Worm (Caenorhabditis elegans) whole organism, young adult: Measurements from ENCODE around the gene F56H9.6.

ENCODE experiments used
- B0035.1 ChIP-seq: sonication (generic microtip); optimal IDR thresholded peaks from 2 replicates; lab custom pipeline; 2016; ENCODE audit warnings: missing genetic modification characterization, mild to moderate bottlenecking, missing compliant biosample characterization, missing genotype, missing genetic modification reagents
- C17E4.6 ChIP-seq: fragments of 200-800 bp; sonication (Bioruptor generic); IDR thresholded peaks from 2 replicates; pipeline ENCODE4 v1.3.6; 2022; ENCODE audit warnings: missing genetic modification reagents, missing genetic modification characterization, missing compliant biosample characterization
- F10E7.11 ChIP-seq: sonication (generic microtip); optimal IDR thresholded peaks from 2 replicates; lab custom pipeline; 2017; ENCODE audit warnings: mild to moderate bottlenecking, missing genetic modification characterization, moderate library complexity, missing compliant biosample characterization
- F22D6.2 ChIP-seq: sonication (generic microtip); optimal IDR thresholded peaks from 2 replicates; lab custom pipeline; 2016; ENCODE audit warnings: mild to moderate bottlenecking, missing genetic modification characterization, missing compliant biosample characterization
- F49E8.2 ChIP-seq: sonication (generic microtip); optimal IDR thresholded peaks from 3 replicates; lab custom pipeline; 2017; ENCODE audit warnings: missing genetic modification characterization, mild to moderate bottlenecking, missing compliant biosample characterization, antibody characterized with exemption, moderate library complexity; ENCODE audit not compliant: insufficient read depth
- F57A8.1 ChIP-seq: fragments of 200-800 bp; sonication (Bioruptor generic); optimal IDR thresholded peaks from 2 replicates; lab custom pipeline; 2018; ENCODE audit warnings: mild to moderate bottlenecking, missing genetic modification characterization, moderate library complexity, missing compliant biosample characterization
- F57C9.4 ChIP-seq: sonication (generic microtip); optimal IDR thresholded peaks from 2 replicates; lab custom pipeline; 2017; ENCODE audit warnings: mild to moderate bottlenecking, missing genetic modification characterization, missing compliant biosample characterization
- T07F8.4 ChIP-seq: sonication (generic microtip); optimal IDR thresholded peaks from 2 replicates; lab custom pipeline; 2016; ENCODE audit warnings: mild to moderate bottlenecking, missing genetic modification characterization, moderate library complexity, missing compliant biosample characterization
- ZK185.1 ChIP-seq: sonication (generic microtip); optimal IDR thresholded peaks from 2 replicates; lab custom pipeline; 2016; ENCODE audit warnings: mild to moderate bottlenecking, missing genetic modification characterization, missing compliant biosample characterization; ENCODE audit not compliant: poor library complexity, severe bottlenecking
- ama-1 ChIP-seq, 3 experiments: fragments of 150-350 bp in 1 of 3; sonication (generic microtip) in 2 of 3; optimal IDR thresholded peaks; 2 replicates each; lab custom pipeline; 2014 to 2018; ENCODE audit warnings: missing biosample characterization in 2 of 3, missing genetic modification characterization in 2 of 3, missing genetic modification reagents in 2 of 3
- athp-1 ChIP-seq: sonication (generic microtip); optimal IDR thresholded peaks from 2 replicates; lab custom pipeline; 2017; ENCODE audit warnings: mild to moderate bottlenecking, missing genetic modification characterization, missing compliant biosample characterization
- attf-5 ChIP-seq: fragments of 200-800 bp; sonication (Bioruptor generic); optimal IDR thresholded peaks from 2 replicates; lab custom pipeline; 2018; ENCODE audit warnings: mild to moderate bottlenecking, missing genetic modification characterization, missing compliant biosample characterization
- attf-6 ChIP-seq: fragments of 200-800 bp; sonication (Bioruptor generic); IDR thresholded peaks from 2 replicates; pipeline ENCODE4 v1.3.6; 2022; ENCODE audit warnings: missing genetic modification reagents, missing genetic modification characterization, missing compliant biosample characterization
- bed-1 ChIP-seq: fragments of 200-800 bp; sonication (Bioruptor generic); IDR thresholded peaks from 2 replicates; pipeline ENCODE4 v1.3.6; 2022; ENCODE audit warnings: missing genetic modification reagents, missing genetic modification characterization, missing compliant biosample characterization
- ccch-3 ChIP-seq: fragments of 200-800 bp; sonication (Bioruptor generic); optimal IDR thresholded peaks from 2 replicates; lab custom pipeline; 2018; ENCODE audit warnings: mild to moderate bottlenecking, missing genetic modification characterization, missing compliant biosample characterization
- cebp-2 ChIP-seq: fragments of 200-800 bp; sonication (Bioruptor generic); IDR thresholded peaks from 2 replicates; pipeline ENCODE4 v1.3.6; 2022; ENCODE audit warnings: missing genetic modification characterization, missing compliant biosample characterization
- ceh-58 ChIP-seq: fragments of 200-800 bp; sonication (Bioruptor generic); IDR thresholded peaks from 2 replicates; pipeline ENCODE4 v1.3.6; 2022; ENCODE audit warnings: missing genetic modification characterization, missing compliant biosample characterization
- chd-7 ChIP-seq: sonication (generic microtip); optimal IDR thresholded peaks from 2 replicates; lab custom pipeline; 2016; ENCODE audit warnings: mild to moderate bottlenecking, missing genetic modification characterization, moderate library complexity, missing compliant biosample characterization
- dox-1 ChIP-seq: fragments of 200-800 bp; sonication (Bioruptor generic); IDR thresholded peaks from 2 replicates; pipeline ENCODE4 v1.3.6; 2022; ENCODE audit warnings: missing genetic modification reagents, missing genetic modification characterization, missing compliant biosample characterization
- ets-4 ChIP-seq: fragments of 200-800 bp; sonication (Bioruptor generic); optimal IDR thresholded peaks from 2 replicates; lab custom pipeline; 2018; ENCODE audit warnings: mild to moderate bottlenecking, missing genetic modification characterization, missing compliant biosample characterization
- gei-17 ChIP-seq: fragments of 200-800 bp; sonication (Bioruptor generic); optimal IDR thresholded peaks from 2 replicates; lab custom pipeline; 2018; ENCODE audit warnings: mild to moderate bottlenecking, missing genetic modification characterization, missing compliant biosample characterization
- hmg-1.2 ChIP-seq: fragments of 200-800 bp; sonication (Bioruptor generic); IDR thresholded peaks from 2 replicates; pipeline ENCODE4 v1.3.6; 2022; ENCODE audit warnings: missing genetic modification reagents, missing genetic modification characterization, missing compliant biosample characterization
- hsf-1 ChIP-seq: fragments of 200-800 bp; sonication (Bioruptor generic); IDR thresholded peaks from 2 replicates; pipeline ENCODE4 v1.3.6; 2022; ENCODE audit warnings: missing genetic modification reagents, missing genetic modification characterization, missing compliant biosample characterization
- lag-1 ChIP-seq: fragments of 200-800 bp; sonication (Bioruptor generic); IDR thresholded peaks from 2 replicates; pipeline ENCODE4 v1.3.6; 2022; ENCODE audit warnings: missing genetic modification reagents, missing genetic modification characterization, missing compliant biosample characterization
- let-526 ChIP-seq: fragments of 200-800 bp; sonication (Bioruptor generic); IDR thresholded peaks from 2 replicates; pipeline ENCODE4 v1.3.6; 2022; ENCODE audit warnings: missing genetic modification reagents, missing genetic modification characterization, missing compliant biosample characterization
- lin-26 ChIP-seq: fragments of 200-800 bp; sonication (Bioruptor generic); IDR thresholded peaks from 2 replicates; pipeline ENCODE4 v1.3.6; 2022; ENCODE audit warnings: missing genetic modification reagents, missing genetic modification characterization, missing compliant biosample characterization
- lin-40 ChIP-seq: sonication (generic microtip); optimal IDR thresholded peaks from 2 replicates; lab custom pipeline; 2016; ENCODE audit warnings: missing genetic modification characterization, mild to moderate bottlenecking, missing compliant biosample characterization, missing genotype, missing genetic modification reagents
- lir-1 ChIP-seq: fragments of 200-800 bp; sonication (Bioruptor generic); conservative IDR thresholded peaks from 2 replicates; pipeline ENCODE4 v1.3.6; 2022; ENCODE audit warnings: missing genetic modification reagents, missing genetic modification characterization, missing compliant biosample characterization
- lsl-1 ChIP-seq: fragments of 200-800 bp; sonication (Bioruptor generic); optimal IDR thresholded peaks from 2 replicates; lab custom pipeline; 2018; ENCODE audit warnings: mild to moderate bottlenecking, missing genetic modification characterization, moderate library complexity, missing compliant biosample characterization
- madf-3 ChIP-seq: fragments of 200-800 bp; sonication (Bioruptor generic); IDR thresholded peaks from 2 replicates; pipeline ENCODE4 v1.3.6; 2022; ENCODE audit warnings: missing genetic modification reagents, missing genetic modification characterization, missing compliant biosample characterization
- madf-8 ChIP-seq: fragments of 200-800 bp; sonication (Bioruptor generic); conservative IDR thresholded peaks from 2 replicates; pipeline ENCODE4 v1.3.6; 2022; ENCODE audit warnings: missing genetic modification reagents, missing genetic modification characterization, missing compliant biosample characterization
- nhr-120 ChIP-seq: fragments of 200-800 bp; sonication (Bioruptor generic); IDR thresholded peaks from 2 replicates; pipeline ENCODE4 v1.3.6; 2022; ENCODE audit warnings: missing genetic modification characterization, missing compliant biosample characterization
- nhr-27 ChIP-seq: fragments of 200-800 bp; sonication (Bioruptor generic); optimal IDR thresholded peaks from 2 replicates; lab custom pipeline; 2018; ENCODE audit warnings: mild to moderate bottlenecking, missing genetic modification characterization, moderate library complexity, missing compliant biosample characterization
- nhr-80 ChIP-seq: sonication (generic microtip); optimal IDR thresholded peaks from 2 replicates; lab custom pipeline; 2016; ENCODE audit warnings: missing genetic modification characterization, missing compliant biosample characterization
- nhr-90 ChIP-seq: sonication (generic microtip); optimal IDR thresholded peaks from 2 replicates; lab custom pipeline; 2016; ENCODE audit warnings: missing genotype, mild to moderate bottlenecking, missing genetic modification characterization, missing compliant biosample characterization
- pbrm-1 ChIP-seq: fragments of 200-800 bp; sonication (Bioruptor generic); IDR thresholded peaks from 2 replicates; pipeline ENCODE4 v1.3.6; 2022; ENCODE audit warnings: missing genetic modification reagents, missing genetic modification characterization, missing compliant biosample characterization
- rec-8 ChIP-seq, 2 experiments: sonication (generic microtip); optimal IDR thresholded peaks; 2 replicates each; lab custom pipeline; 2016; ENCODE audit warnings: mild to moderate bottlenecking in 2 of 2, missing genetic modification characterization in 2 of 2, missing genetic modification reagents in 2 of 2, missing genotype in 2 of 2, missing biosample characterization in 1 of 2, missing compliant biosample characterization in 1 of 2, moderate library complexity in 1 of 2
- sdz-38 ChIP-seq: sonication (generic microtip); optimal IDR thresholded peaks from 2 replicates; lab custom pipeline; 2016; ENCODE audit warnings: missing genotype, missing genetic modification characterization, missing compliant biosample characterization
- snpc-1.1 ChIP-seq: sonication (generic microtip); optimal IDR thresholded peaks from 2 replicates; lab custom pipeline; 2017; ENCODE audit warnings: missing genetic modification characterization, mild to moderate bottlenecking, missing compliant biosample characterization, antibody characterized with exemption, moderate library complexity, missing genotype, missing genetic modification reagents; ENCODE audit not compliant: insufficient read depth
- snpc-1.3 ChIP-seq: sonication (generic microtip); optimal IDR thresholded peaks from 2 replicates; lab custom pipeline; 2017; ENCODE audit warnings: missing genetic modification characterization, mild to moderate bottlenecking, missing compliant biosample characterization, antibody characterized with exemption, moderate library complexity, missing genotype, missing genetic modification reagents; ENCODE audit not compliant: insufficient read depth
- snpc-3.4 ChIP-seq: sonication (generic microtip); optimal IDR thresholded peaks from 2 replicates; lab custom pipeline; 2017; ENCODE audit warnings: missing genetic modification characterization, mild to moderate bottlenecking, missing compliant biosample characterization, antibody characterized with exemption, moderate library complexity, missing genotype, missing genetic modification reagents
- tbp1 ChIP-seq: fragments of 200-800 bp; sonication (Bioruptor generic); optimal IDR thresholded peaks from 2 replicates; lab custom pipeline; 2018; ENCODE audit warnings: mild to moderate bottlenecking, missing genetic modification characterization, missing compliant biosample characterization
- tlf-1 ChIP-seq: fragments of 200-800 bp; sonication (Bioruptor generic); optimal IDR thresholded peaks from 2 replicates; lab custom pipeline; 2018; ENCODE audit warnings: mild to moderate bottlenecking, missing genetic modification characterization, missing compliant biosample characterization
- unc-62 ChIP-seq: fragments of 150-350 bp; optimal IDR thresholded peaks from 2 replicates; lab custom pipeline; 2014; ENCODE audit warnings: missing biosample characterization, missing genetic modification reagents, missing genetic modification characterization
- zfh-2 ChIP-seq: fragments of 200-800 bp; sonication (Bioruptor generic); conservative IDR thresholded peaks from 2 replicates; pipeline ENCODE4 v1.3.6; 2022; ENCODE audit warnings: missing genetic modification reagents, missing genetic modification characterization, missing compliant biosample characterization
- zim-3 ChIP-seq: sonication (generic microtip); optimal IDR thresholded peaks from 2 replicates; lab custom pipeline; 2017; ENCODE audit warnings: mild to moderate bottlenecking, missing genetic modification characterization, moderate library complexity, missing compliant biosample characterization
- ztf-18 ChIP-seq: sonication (generic microtip); optimal IDR thresholded peaks from 2 replicates; lab custom pipeline; 2016; ENCODE audit warnings: missing genotype, mild to moderate bottlenecking, missing genetic modification characterization, missing compliant biosample characterization
- ztf-3 ChIP-seq: fragments of 200-800 bp; sonication (Bioruptor generic); optimal IDR thresholded peaks from 2 replicates; lab custom pipeline; 2018; ENCODE audit warnings: mild to moderate bottlenecking, missing genetic modification characterization, missing compliant biosample characterization

F56H9.6 gene

ce11 chrV:12637238-12637690 lies 7.6 kb upstream of the F56H9.6 start, which contains the start of gene F56H9.2 (continued):
- TF ChIP-seq lir-1 (GFP tag; lab: Robert Waterston, UW) (no peak), ccch-3 (no peak), rec-8 (tag; optimal IDR thresholded peaks at IDR 0.05; lab: Kevin White, UChicago) (no peak), nhr-80 (tag; lab: Kevin White, UChicago) (peak; percentile 52), hsf-1 (GFP tag; lab: Robert Waterston, UW) (peak; percentile 50; the same call in 1 of the 2 replicates), ceh-58 (GFP tag; lab: Robert Waterston, UW) (no peak), zfh-2 (GFP tag; lab: Robert Waterston, UW) (no peak), cebp-2 (GFP tag; lab: Robert Waterston, UW) (no peak), F49E8.2 (tag; lab: Kevin White, UChicago) (no peak), hmg-1.2 (peak; percentile 50; the same call in 1 of the 2 replicates), ztf-3 (no peak), let-526 (GFP tag; lab: Robert Waterston, UW) (no peak), lsl-1 (GFP tag; lab: Kevin White, UChicago) (no peak), nhr-27 (tag; lab: Kevin White, UChicago) (no peak), gei-17 (GFP tag; lab: Kevin White, UChicago) (no peak), F10E7.11 (tag; lab: Kevin White, UChicago) (no peak), attf-6 (GFP tag; lab: Robert Waterston, UW) (no peak), snpc-1.1 (tag; lab: Kevin White, UChicago) (no peak), unc-62 (GFP tag; lab: Kevin White, UChicago) (no peak), sdz-38 (no peak), F57C9.4 (tag; lab: Kevin White, UChicago) (no peak), nhr-120 (GFP tag; lab: Robert Waterston, UW) (no peak), lin-26 (GFP tag; lab: Robert Waterston, UW) (no peak), athp-1 (tag; lab: Kevin White, UChicago) (no peak), ZK185.1 (tag; lab: Kevin White, UChicago) (no peak), tbp1 (peak; percentile 31), snpc-3.4 (tag; lab: Kevin White, UChicago) (no peak), F57A8.1 (GFP tag; lab: Kevin White, UChicago) (no peak), zim-3 (tag; lab: Kevin White, UChicago) (no peak), nhr-90 (tag; lab: Kevin White, UChicago) (no peak), tlf-1 (GFP tag; lab: Kevin White, UChicago) (no peak), C17E4.6 (GFP tag; lab: Robert Waterston, UW) (no peak), attf-5 (GFP tag; lab: Kevin White, UChicago) (peak; percentile 55), ets-4 (peak; percentile 11), madf-3 (GFP tag; lab: Robert Waterston, UW) (no peak), snpc-1.3 (tag; lab: Kevin White, UChicago) (no peak), ztf-18 (tag; lab: Kevin White, UChicago) (no peak), F22D6.2 (peak; percentile 82), ama-1 (optimal IDR thresholded peaks at IDR 0.05; lab: Kevin White, UChicago) (no peak), ama-1 (GFP tag; optimal IDR thresholded peaks at IDR 0.05; lab: Kevin White, UChicago) (no peak), lag-1 (no peak), lin-40 (tag; lab: Kevin White, UChicago) (peak; percentile 67), B0035.1 (tag; lab: Kevin White, UChicago) (no peak), bed-1 (GFP tag; lab: Robert Waterston, UW) (no peak), chd-7 (peak; percentile 68), madf-8 (GFP tag; lab: Robert Waterston, UW) (no peak), pbrm-1 (GFP tag; lab: Robert Waterston, UW) (no peak), T07F8.4 (tag; lab: Kevin White, UChicago) (no peak), dox-1 (no peak; the same call in 1 of the 2 replicates)
